Worm (Caenorhabditis elegans) whole organism, L1 larva: ENCODE results near the gene CD4.11.

ENCODE experiments used
- ama-1 ChIP-seq: fragments of 150-350 bp; optimal IDR thresholded peaks from 2 replicates; lab custom pipeline; 2014
- ces-1 ChIP-seq: fragments of 150-350 bp; optimal IDR thresholded peaks from 2 replicates; lab custom pipeline; 2014; ENCODE audit warnings: missing biosample characterization, missing genetic modification reagents, missing genetic modification characterization
- elt-3 ChIP-seq, 6 experiments: fragments of 150-350 bp in 1 of 6; sonication (generic microtip); optimal IDR thresholded peaks; 2 replicates each; lab custom pipeline; 2017 to 2018; ENCODE audit warnings: missing biosample characterization in 6 of 6, missing genetic modification characterization in 6 of 6, inconsistent platforms in 1 of 6
- grh-1 ChIP-seq: fragments of 200-800 bp; sonication (Bioruptor generic); IDR thresholded peaks from 2 replicates; pipeline ENCODE4 v1.3.6; 2022; ENCODE audit warnings: missing genetic modification reagents, missing genetic modification characterization, missing compliant biosample characterization
- ztf-11 ChIP-seq, 2 experiments: sonication (generic microtip); optimal IDR thresholded peaks; 2 replicates each; lab custom pipeline; 2016 to 2017; ENCODE audit warnings: missing genetic modification characterization in 2 of 2, missing biosample characterization in 1 of 2, missing compliant biosample characterization in 1 of 2

- TF ChIP-seq elt-3 (tag; optimal IDR thresholded peaks at IDR 0.05; lab: Kevin White, UChicago) (no peak), ztf-11 (tag; optimal IDR thresholded peaks at IDR 0.05; lab: Kevin White, UChicago) (no peak), grh-1 (no peak), ama-1 (lab: Kevin White, UChicago) (no peak), ces-1 (GFP tag; lab: Kevin White, UChicago) (no peak)
Observed at ce11 chrV:5587042-5587441, 2.1 kb downstream of the CD4.11 start.
